Worm (Caenorhabditis elegans) whole organism, midembryonic: ENCODE data around the gene Y45G5AM.5.

Source experiments
- cog-1 ChIP-seq: sonication (generic microtip); optimal IDR thresholded peaks from 2 replicates; lab custom pipeline; 2016; ENCODE audit warnings: missing genetic modification characterization, missing compliant biosample characterization
- flt-1 ChIP-seq: fragments of 200-800 bp; sonication (Bioruptor generic); IDR thresholded peaks from 2 replicates; pipeline ENCODE4 v1.3.6; 2022; ENCODE audit warnings: missing genetic modification characterization, missing compliant biosample characterization
- klf-2 ChIP-seq: fragments of 200-800 bp; sonication (Bioruptor generic); conservative IDR thresholded peaks from 2 replicates; pipeline ENCODE4 v1.3.6; 2022; ENCODE audit warnings: missing genetic modification reagents, missing genetic modification characterization, missing compliant biosample characterization
- med-1 ChIP-seq: sonication (generic microtip); optimal IDR thresholded peaks from 2 replicates; lab custom pipeline; 2017; ENCODE audit warnings: missing genetic modification characterization, mild to moderate bottlenecking, missing compliant biosample characterization, antibody characterized with exemption, missing genetic modification reagents; ENCODE audit not compliant: insufficient read depth
- ref-1 ChIP-seq: fragments of 200-800 bp; sonication (Bioruptor generic); conservative IDR thresholded peaks from 2 replicates; pipeline ENCODE4 v1.3.6; 2022; ENCODE audit warnings: missing genetic modification reagents, missing genetic modification characterization, missing compliant biosample characterization
- tab-1 ChIP-seq: fragments of 200-800 bp; sonication (Bioruptor generic); IDR thresholded peaks from 2 replicates; pipeline ENCODE4 v1.3.6; 2022; ENCODE audit warnings: missing genetic modification characterization, missing compliant biosample characterization
- ztf-23 ChIP-seq: fragments of 200-800 bp; sonication (Bioruptor generic); IDR thresholded peaks from 2 replicates; pipeline ENCODE4 v1.3.6; 2022; ENCODE audit warnings: missing genetic modification reagents, missing genetic modification characterization, missing compliant biosample characterization

- TF ChIP-seq tab-1 (GFP tag; lab: Robert Waterston, UW) (no peak), klf-2 (GFP tag; lab: Robert Waterston, UW) (no peak), ztf-23 (GFP tag; lab: Robert Waterston, UW) (no peak), ref-1 (no peak), cog-1 (no peak), med-1 (GFP tag; lab: Kevin White, UChicago) (no peak), flt-1 (GFP tag; lab: Robert Waterston, UW) (no peak)
These were observed 37.8 kb upstream of the Y45G5AM.5 start, which contains the start of gene phat-5 for ce11 chrV:4122415-4122814.
